Fruit fly (Drosophila melanogaster): Measurements from ENCODE around the gene CtIP.

CtIP gene

DNA sequence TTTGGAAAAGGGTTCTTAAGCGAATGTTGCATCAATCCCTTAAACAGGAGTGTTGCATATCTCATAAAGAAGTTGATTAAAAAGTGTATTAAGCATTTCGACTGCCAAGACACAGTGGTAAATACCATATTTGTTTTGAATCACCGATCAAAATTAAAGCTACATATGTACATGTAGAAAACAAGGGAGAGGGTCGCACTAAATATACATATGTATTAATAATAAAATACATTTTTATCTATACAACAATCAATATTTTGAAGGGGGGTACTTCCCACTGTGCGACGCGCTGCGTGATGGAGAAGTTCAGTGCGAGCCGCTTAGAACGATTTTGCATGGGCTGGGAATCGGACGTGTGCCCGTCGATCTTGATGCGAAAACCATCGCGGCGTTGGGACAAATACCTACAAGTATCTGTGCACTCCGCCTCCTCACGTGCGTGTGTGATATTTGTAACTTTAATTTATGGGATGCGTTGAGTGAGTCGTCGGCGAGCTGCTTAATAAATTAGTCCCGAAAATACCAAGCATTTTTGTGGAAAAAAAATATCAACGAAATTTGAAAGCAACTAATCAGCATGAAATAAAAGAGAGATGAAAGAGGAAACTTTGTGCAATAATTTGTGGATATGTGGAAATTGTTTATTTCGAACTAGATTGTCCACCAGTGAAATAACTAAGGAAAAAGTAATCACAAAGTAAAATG is 8.9 kb downstream of the CtIP start (continued):
- TF ChIP-seq gem (tag; optimal IDR thresholded peaks at IDR 0.05) (peak; percentile 92), CG7928 (GFP tag; optimal IDR thresholded peaks at IDR 0.05) (peak; percentile 52), tna (GFP tag; IDR thresholded peaks at IDR 0.05; ENCODE audit: partially characterized antibody) (0 out of 2 replicates have a peak, but pooled peaks have one; percentile 27), repo (GFP tag; optimal IDR thresholded peaks at IDR 0.05) (peak; percentile 15), Adf1 (GFP tag; IDR thresholded peaks at IDR 0.05) (peak; percentile 54), CG7372 (GFP tag; IDR thresholded peaks at IDR 0.05) (peak; percentile 87), Pdp1 (GFP tag; optimal IDR thresholded peaks at IDR 0.05) (peak; percentile 13 to 49), CG4282 (GFP tag; optimal IDR thresholded peaks at IDR 0.05) (peak; percentile 27), Poxn (GFP tag; IDR thresholded peaks at IDR 0.05) (0 out of 2 replicates have a peak, but pooled peaks have one; percentile 37), CG18599 (GFP tag; optimal IDR thresholded peaks at IDR 0.05) (peak; percentile 87), da (GFP tag; optimal IDR thresholded peaks at IDR 0.05) (no peak), Neu2 (GFP tag; optimal IDR thresholded peaks at IDR 0.05; ENCODE audit: borderline replicate concordance) (no peak), CG30020 (tag; optimal IDR thresholded peaks at IDR 0.05) (peak; percentile 3), CG7271 (tag; optimal IDR thresholded peaks at IDR 0.05) (peak; percentile 71), CG12104 (GFP tag; optimal IDR thresholded peaks at IDR 0.05) (peak; percentile 79), CG18262 (tag; optimal IDR thresholded peaks at IDR 0.05) (peak; percentile 88), tx (GFP tag; optimal IDR thresholded peaks at IDR 0.05) (peak; percentile 10), CG5245 (GFP tag; optimal IDR thresholded peaks at IDR 0.05) (peak; percentile 80), CG6689 (GFP tag; IDR thresholded peaks at IDR 0.05) (peak; percentile 91), hb (GFP tag; IDR thresholded peaks at IDR 0.05; ENCODE audit: partially characterized antibody) (0 out of 3 replicates have a peak, but pooled peaks have one; percentile 15), pan (optimal IDR thresholded peaks at IDR 0.05) (no peak), pan (GFP tag; optimal IDR thresholded peaks at IDR 0.05 in 1 of 2, IDR thresholded peaks at IDR 0.05 in 1 of 2) (peak in 1 of 2 experiments; percentile 94), CG18619 (GFP tag; optimal IDR thresholded peaks at IDR 0.05) (peak; percentile 78), trh (GFP tag; optimal IDR thresholded peaks at IDR 0.05) (peak; percentile 78), luna (GFP tag; optimal IDR thresholded peaks at IDR 0.05) (no peak), BEAF-32 (GFP tag; optimal IDR thresholded peaks at IDR 0.05) (no peak), lola (GFP tag; optimal IDR thresholded peaks at IDR 0.05) (peak in 1 of 3 experiments; percentile 60), mirr (GFP tag; optimal IDR thresholded peaks at IDR 0.05) (no peak), Xbp1 (GFP tag; optimal IDR thresholded peaks at IDR 0.05) (peak; percentile 79), CG15011 (GFP tag; optimal IDR thresholded peaks at IDR 0.05) (peak; percentile 72), HLHmδ (GFP tag; optimal IDR thresholded peaks at IDR 0.05) (no peak), CG32532 (GFP tag; IDR thresholded peaks at IDR 0.05) (peak; percentile 93), lbe (GFP tag; optimal IDR thresholded peaks at IDR 0.05) (peak; percentile 91), knrl (GFP tag; IDR thresholded peaks at IDR 0.05; ENCODE audit: partially characterized antibody) (peak; percentile 35; the same call in 1 of the 3 replicates), caup (GFP tag; optimal IDR thresholded peaks at IDR 0.05; ENCODE audit: severe bottlenecking) (peak; percentile 84), HLH54F (GFP tag; optimal IDR thresholded peaks at IDR 0.05) (peak; percentile 32), unc-4 (GFP tag; IDR thresholded peaks at IDR 0.05; ENCODE audit: partially characterized antibody) (no peak), CG12942 (GFP tag; optimal IDR thresholded peaks at IDR 0.05) (peak; percentile 68), TFAM (GFP tag; optimal IDR thresholded peaks at IDR 0.05) (peak; percentile 46), Asciz (GFP tag; optimal IDR thresholded peaks at IDR 0.05) (peak; percentile 83), fd64A (GFP tag; optimal IDR thresholded peaks at IDR 0.05) (peak; percentile 68), CG9797 (GFP tag; optimal IDR thresholded peaks at IDR 0.05) (no peak), Sox100B (GFP tag; optimal IDR thresholded peaks at IDR 0.05) (peak; percentile 85), CG14441 (GFP tag; IDR thresholded peaks at IDR 0.05) (peak; percentile 94), CG30431 (GFP tag; optimal IDR thresholded peaks at IDR 0.05) (peak; percentile 65), CG14050 (GFP tag; IDR thresholded peaks at IDR 0.05) (peak; percentile 87), gcm (GFP tag; optimal IDR thresholded peaks at IDR 0.05) (peak; percentile 73), CG6254 (GFP tag; optimal IDR thresholded peaks at IDR 0.05) (peak; percentile 84)
